Worm (Caenorhabditis elegans): ENCODE measurements around the gene Y2H9A.4.

- TF ChIP-seq W03F9.2 (tag; optimal IDR thresholded peaks at IDR 0.05) (no peak), dao-5 (tag; optimal IDR thresholded peaks at IDR 0.05) (no peak), him-1 (tag; optimal IDR thresholded peaks at IDR 0.05) (no peak)
These were observed 37.3 kb upstream of the Y2H9A.4 start for ce11 chrV:13408440-13408839.
